Fruit fly (Drosophila melanogaster) whole organism, pupa: ENCODE data around the gene cd.

ENCODE experiments used
- CG10348 ChIP-seq: fragments of 200-800 bp; sonication (Bioruptor generic); IDR thresholded peaks from 2 replicates; pipeline ENCODE4 v1.3.6; 2022; ENCODE audit warnings: missing biosample characterization, missing genetic modification characterization
- CG12605 ChIP-seq: fragments of 200-800 bp; sonication (Bioruptor generic); IDR thresholded peaks from 2 replicates; pipeline ENCODE4 v1.3.6; 2022; ENCODE audit warnings: missing biosample characterization, missing genetic modification characterization
- CG34367 ChIP-seq: fragments of 200-800 bp; sonication (Bioruptor generic); optimal IDR thresholded peaks from 2 replicates; lab custom pipeline; 2018; ENCODE audit warnings: missing biosample characterization, mild to moderate bottlenecking, missing genetic modification characterization
- CG4496 ChIP-seq: fragments of 200-800 bp; sonication (Bioruptor generic); IDR thresholded peaks from 3 replicates; pipeline ENCODE4 v1.3.6; 2022; ENCODE audit warnings: missing biosample characterization, missing genetic modification characterization
- CG8159 ChIP-seq: fragments of 200-800 bp; sonication (Bioruptor generic); optimal IDR thresholded peaks from 3 replicates; lab custom pipeline; 2018; ENCODE audit warnings: missing biosample characterization, mild to moderate bottlenecking, missing genetic modification characterization, moderate library complexity
- CG9948 ChIP-seq: fragments of 200-800 bp; sonication (Bioruptor generic); optimal IDR thresholded peaks from 2 replicates; lab custom pipeline; 2018; ENCODE audit warnings: missing biosample characterization, mild to moderate bottlenecking, missing genetic modification characterization, moderate library complexity
- EcR ChIP-seq: fragments of 200-800 bp; sonication (Bioruptor generic); optimal IDR thresholded peaks from 3 replicates; lab custom pipeline; 2019; ENCODE audit warnings: missing biosample characterization, missing genetic modification characterization, mild to moderate bottlenecking, moderate library complexity, missing genetic modification reagents
- Pif1A ChIP-seq: fragments of 200-800 bp; sonication (Bioruptor generic); optimal IDR thresholded peaks from 3 replicates; lab custom pipeline; 2016; ENCODE audit warnings: missing biosample characterization, missing genetic modification characterization
- Snoo ChIP-seq: fragments of 200-800 bp; sonication (Bioruptor generic); optimal IDR thresholded peaks from 3 replicates; lab custom pipeline; 2017; ENCODE audit warnings: missing biosample characterization, mild to moderate bottlenecking, missing genetic modification characterization, inconsistent platforms
- gl ChIP-seq: fragments of 200-800 bp; sonication (Bioruptor generic); optimal IDR thresholded peaks from 2 replicates; lab custom pipeline; 2018; ENCODE audit warnings: missing biosample characterization, mild to moderate bottlenecking, missing genetic modification characterization

DNA sequence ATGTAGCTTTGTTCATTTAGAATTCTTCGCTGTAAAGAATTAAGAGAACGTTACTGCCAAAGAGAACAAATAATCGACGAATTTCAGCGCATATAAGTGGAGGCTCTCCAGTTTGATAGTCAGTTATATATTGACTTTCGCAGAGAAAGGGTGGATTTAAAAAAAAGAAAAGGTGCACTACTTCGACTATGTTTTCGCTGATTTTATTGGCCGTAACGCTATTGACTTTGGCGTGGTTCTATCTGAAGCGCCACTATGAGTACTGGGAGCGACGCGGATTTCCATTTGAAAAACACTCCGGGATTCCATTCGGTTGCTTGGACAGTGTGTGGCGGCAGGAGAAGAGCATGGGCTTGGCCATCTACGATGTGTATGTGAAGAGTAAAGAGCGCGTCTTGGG lies 3.4 kb downstream of the cd start, which contains the start of gene Cyp6d4:
- TF ChIP-seq CG12605 (GFP tag; lab: Robert Waterston, UW) (no peak), CG34367 (tag; lab: Kevin White, UChicago) (no peak), CG10348 (GFP tag; lab: Robert Waterston, UW) (no peak), EcR (no peak), gl (tag; lab: Kevin White, UChicago) (no peak), CG8159 (no peak), CG4496 (no peak), CG9948 (tag; lab: Kevin White, UChicago) (no peak), Pif1A (no peak), Snoo (tag; lab: Kevin White, UChicago) (no peak)
